Fruit fly (Drosophila melanogaster) Kc167 (cell line): ENCODE data around the gene CG33934.

Experiments
- Myc ChIP-seq: fragments of >200 bp; optimal IDR thresholded peaks from 2 replicates; lab custom pipeline; 2017; ENCODE audit warnings: missing external identifiers
- Sin3A ChIP-seq: fragments of >200 bp; optimal IDR thresholded peaks from 2 replicates; lab custom pipeline; 2018; ENCODE audit warnings: missing external identifiers
- h ChIP-seq: fragments of >200 bp; optimal IDR thresholded peaks from 3 replicates; lab custom pipeline; 2018; ENCODE audit warnings: missing external identifiers
- insv ChIP-seq: fragments of >200 bp; optimal IDR thresholded peaks from 3 replicates; lab custom pipeline; 2018; ENCODE audit warnings: missing external identifiers
- psq ChIP-seq: fragments of >200 bp; optimal IDR thresholded peaks from 2 replicates; lab custom pipeline; 2017; ENCODE audit warnings: missing external identifiers
- ttk ChIP-seq: sonication (Bioruptor generic); optimal IDR thresholded peaks from 2 replicates; lab custom pipeline; 2017; ENCODE audit warnings: missing external identifiers

CG33934 gene

DNA sequence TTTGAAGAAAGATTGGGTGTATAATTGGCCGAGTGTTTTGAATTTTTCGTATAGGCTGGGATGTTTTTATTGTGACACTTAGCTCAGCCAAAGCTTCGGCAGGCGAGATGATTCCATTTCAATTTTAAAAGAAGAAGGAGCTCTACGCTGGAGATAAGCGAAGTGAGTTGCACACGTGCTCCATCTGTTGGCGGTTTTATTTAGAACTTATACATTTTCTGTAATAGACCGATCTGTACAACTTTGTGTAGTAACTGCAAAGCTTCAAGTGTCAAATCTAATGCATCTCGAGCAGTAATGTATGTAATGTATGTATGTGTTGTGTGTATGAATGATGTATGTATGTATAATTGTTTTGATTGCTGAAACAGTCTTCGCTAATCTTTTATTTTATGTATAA lies 23.9 kb downstream of the CG33934 start:
- no peak for TF ChIP-seq h (lab: Kevin White, UChicago)
- TF ChIP-seq ttk = no peak
- no peak for TF ChIP-seq psq (lab: Kevin White, UChicago)
- TF ChIP-seq Myc (lab: Kevin White, UChicago) = no peak
- no peak for TF ChIP-seq insv (lab: Kevin White, UChicago)
- no peak for TF ChIP-seq Sin3A (lab: Kevin White, UChicago)

DNA sequence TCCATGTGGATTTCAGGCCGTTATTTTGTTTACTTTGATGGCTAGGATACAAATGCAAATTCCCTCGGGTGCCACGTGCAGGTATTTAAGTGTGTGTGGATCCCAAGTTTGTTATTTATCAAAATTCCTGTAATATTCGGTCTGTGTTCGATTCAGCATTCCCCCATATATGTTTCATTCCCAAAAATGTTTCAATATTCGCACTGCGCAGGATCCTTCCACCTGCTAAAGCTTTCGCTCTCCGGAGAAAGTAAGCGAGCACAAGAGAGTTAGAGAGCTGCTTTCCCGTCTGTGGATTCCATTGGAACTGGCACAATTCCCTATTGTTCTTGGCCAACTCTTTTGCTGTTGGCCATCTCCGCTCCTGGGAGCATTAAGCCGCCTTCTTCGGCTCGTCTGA lies 37.6 kb downstream of the CG33934 start:
- TF ChIP-seq insv (lab: Kevin White, UChicago) (no peak), Myc (lab: Kevin White, UChicago) (no peak), ttk (no peak), psq (lab: Kevin White, UChicago) (no peak), h (lab: Kevin White, UChicago) (no peak), Sin3A (lab: Kevin White, UChicago) (no peak)

DNA sequence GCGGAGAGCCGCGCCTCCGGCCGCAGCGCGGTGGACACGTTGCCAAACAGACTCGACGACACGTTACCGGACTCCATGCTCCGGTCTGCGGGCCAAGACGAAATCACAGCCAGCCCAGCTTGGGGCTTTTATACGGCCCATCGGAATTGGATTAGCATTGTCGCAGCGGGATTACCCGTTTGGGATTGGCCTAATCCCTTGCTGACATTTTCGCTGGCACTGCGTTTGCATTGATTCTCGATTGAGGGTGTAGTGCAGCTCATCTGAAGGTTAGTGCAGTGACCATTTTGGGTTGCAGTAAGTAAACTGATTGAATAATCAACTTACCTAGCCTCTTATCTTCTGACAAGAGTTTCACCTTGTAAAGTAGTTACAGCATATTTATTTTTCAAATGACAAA lies 39.8 kb downstream of the CG33934 start, which contains the start of gene Rh3:
Gene Rh3, minus strand, starts transcription at position 101 of the 400 bp plus-strand sequence.
- no peak for TF ChIP-seq Myc (lab: Kevin White, UChicago)
- TF ChIP-seq psq (lab: Kevin White, UChicago) = no peak
- no peak for TF ChIP-seq insv (lab: Kevin White, UChicago)
- TF ChIP-seq Sin3A (lab: Kevin White, UChicago) = no peak
- TF ChIP-seq ttk = no peak
- no peak for TF ChIP-seq h (lab: Kevin White, UChicago)
